Fruit fly (Drosophila melanogaster) whole organism, embryonic: ENCODE measurements around the gene Mis12.

Experiments
- C15 ChIP-seq: fragments of 200-800 bp; sonication (Bioruptor generic); IDR thresholded peaks from 3 replicates; pipeline ENCODE4 v1.3.6; 2022; ENCODE audit warnings: missing biosample characterization, missing genetic modification characterization
- CG10209 ChIP-seq: fragments of 200-800 bp; sonication (Bioruptor generic); optimal IDR thresholded peaks from 3 replicates; lab custom pipeline; 2017; ENCODE audit warnings: missing biosample characterization, mild to moderate bottlenecking, missing genetic modification characterization, missing genetic modification reagents
- CG10366 ChIP-seq: fragments of 200-800 bp; sonication (Bioruptor generic); IDR thresholded peaks from 2 replicates; pipeline ENCODE4 v1.3.6; 2022; ENCODE audit warnings: missing biosample characterization, missing genetic modification characterization
- CG11085 ChIP-seq: fragments of 200-800 bp; sonication (Bioruptor generic); IDR thresholded peaks from 2 replicates; pipeline ENCODE4 v1.3.6; 2022; ENCODE audit warnings: missing biosample characterization, missing genetic modification characterization
- CG12155 ChIP-seq: fragments of 200-800 bp; sonication (Bioruptor generic); optimal IDR thresholded peaks from 3 replicates; lab custom pipeline; 2016; ENCODE audit warnings: missing biosample characterization, missing genetic modification characterization
- CG12299 ChIP-seq: fragments of 200-800 bp; sonication (Bioruptor generic); optimal IDR thresholded peaks from 2 replicates; lab custom pipeline; 2018; ENCODE audit warnings: missing biosample characterization, mild to moderate bottlenecking, missing genetic modification characterization
- CG1529 ChIP-seq: fragments of 200-800 bp; sonication (Bioruptor generic); optimal IDR thresholded peaks from 3 replicates; lab custom pipeline; 2018; ENCODE audit warnings: missing biosample characterization, missing genetic modification characterization
- CG16863 ChIP-seq: fragments of 200-800 bp; sonication (Bioruptor generic); optimal IDR thresholded peaks from 3 replicates; lab custom pipeline; 2016; ENCODE audit warnings: missing biosample characterization, missing genetic modification characterization
- CG17385 ChIP-seq: fragments of 200-800 bp; sonication (Bioruptor generic); optimal IDR thresholded peaks from 3 replicates; lab custom pipeline; 2018; ENCODE audit warnings: missing biosample characterization, mild to moderate bottlenecking, missing genetic modification characterization
- CG1832 ChIP-seq: fragments of 200-800 bp; sonication (Bioruptor generic); optimal IDR thresholded peaks from 2 replicates; lab custom pipeline; 2017; ENCODE audit warnings: missing biosample characterization, mild to moderate bottlenecking, missing genetic modification characterization, inconsistent platforms
- CG2120 ChIP-seq: fragments of 200-800 bp; sonication (Bioruptor generic); optimal IDR thresholded peaks from 3 replicates; lab custom pipeline; 2016; ENCODE audit warnings: missing biosample characterization, missing genetic modification characterization
- CG32532 ChIP-seq: fragments of 200-800 bp; sonication (Bioruptor generic); IDR thresholded peaks from 2 replicates; pipeline ENCODE4 v1.3.6; 2022; ENCODE audit warnings: missing biosample characterization, missing genetic modification characterization
- CG3281 ChIP-seq: fragments of 200-800 bp; sonication (Bioruptor generic); optimal IDR thresholded peaks from 3 replicates; lab custom pipeline; 2017; ENCODE audit warnings: missing biosample characterization, mild to moderate bottlenecking, missing genetic modification characterization
- CG34422 ChIP-seq: fragments of 200-800 bp; sonication (Bioruptor generic); IDR thresholded peaks from 3 replicates; pipeline ENCODE4 v1.3.6; 2022; ENCODE audit warnings: missing biosample characterization, missing genetic modification characterization
- CG3847 ChIP-seq: fragments of 200-800 bp; sonication (Bioruptor generic); IDR thresholded peaks from 2 replicates; pipeline ENCODE4 v1.3.6; 2022; ENCODE audit warnings: missing biosample characterization, missing genetic modification characterization
- CG4730 ChIP-seq: fragments of 200-800 bp; sonication (Bioruptor generic); IDR thresholded peaks from 2 replicates; pipeline ENCODE4 v1.3.6; 2022; ENCODE audit warnings: missing biosample characterization, missing genetic modification characterization
- CG6272 ChIP-seq: fragments of 200-800 bp; sonication (Bioruptor generic); IDR thresholded peaks from 2 replicates; pipeline ENCODE4 v1.3.6; 2022; ENCODE audit warnings: missing biosample characterization, missing genetic modification characterization
- CG6654 ChIP-seq: fragments of 200-800 bp; sonication (Bioruptor generic); optimal IDR thresholded peaks from 2 replicates; lab custom pipeline; 2017; ENCODE audit warnings: missing biosample characterization, mild to moderate bottlenecking, missing genetic modification characterization
- CG6683 ChIP-seq: fragments of 200-800 bp; sonication (Bioruptor generic); optimal IDR thresholded peaks from 2 replicates; lab custom pipeline; 2017; ENCODE audit warnings: missing biosample characterization, mild to moderate bottlenecking, missing genetic modification characterization, missing genetic modification reagents
- CG7963 ChIP-seq: fragments of 200-800 bp; sonication (Bioruptor generic); IDR thresholded peaks from 3 replicates; pipeline ENCODE4 v1.3.6; 2022; ENCODE audit warnings: missing biosample characterization, missing genetic modification characterization; ENCODE audit not compliant: partially characterized antibody
- CG9437 ChIP-seq: fragments of 200-800 bp; sonication (Bioruptor generic); optimal IDR thresholded peaks from 2 replicates; lab custom pipeline; 2018; ENCODE audit warnings: missing biosample characterization, mild to moderate bottlenecking, missing genetic modification characterization
- D19A ChIP-seq: fragments of 200-800 bp; optimal IDR thresholded peaks from 3 replicates; lab custom pipeline; 2019; ENCODE audit warnings: missing biosample characterization, mild to moderate bottlenecking, missing genetic modification characterization, moderate library complexity
- Dbx ChIP-seq: fragments of 200-800 bp; sonication (Bioruptor generic); IDR thresholded peaks from 3 replicates; pipeline ENCODE4 v1.3.6; 2022; ENCODE audit warnings: missing biosample characterization, missing genetic modification characterization
- Dek ChIP-seq: fragments of 200-800 bp; sonication (Bioruptor generic); optimal IDR thresholded peaks from 3 replicates; lab custom pipeline; 2019; ENCODE audit warnings: missing biosample characterization, mild to moderate bottlenecking, missing genetic modification characterization, moderate library complexity
- ERR ChIP-seq: fragments of 200-800 bp; sonication (Bioruptor generic); optimal IDR thresholded peaks from 2 replicates; lab custom pipeline; 2016; ENCODE audit warnings: missing biosample characterization, missing genetic modification characterization
- H15 ChIP-seq: fragments of 200-800 bp; sonication (Bioruptor generic); IDR thresholded peaks from 3 replicates; pipeline ENCODE4 v1.3.6; 2022; ENCODE audit warnings: missing biosample characterization, missing genetic modification characterization
- Hr3 ChIP-seq: fragments of 200-800 bp; sonication (Bioruptor generic); optimal IDR thresholded peaks from 3 replicates; lab custom pipeline; 2016; ENCODE audit warnings: missing biosample characterization, missing genetic modification characterization
- Poxn ChIP-seq: fragments of 200-800 bp; sonication (Bioruptor generic); IDR thresholded peaks from 2 replicates; pipeline ENCODE4 v1.3.6; 2022; ENCODE audit warnings: missing biosample characterization, missing genetic modification characterization
- Sox102F ChIP-seq: fragments of 200-800 bp; sonication (Bioruptor generic); optimal IDR thresholded peaks from 2 replicates; lab custom pipeline; 2018; ENCODE audit warnings: missing biosample characterization, mild to moderate bottlenecking, missing genetic modification characterization, moderate library complexity
- Spps ChIP-seq: fragments of 200-800 bp; sonication (Bioruptor generic); optimal IDR thresholded peaks from 2 replicates; lab custom pipeline; 2018; ENCODE audit warnings: missing biosample characterization, mild to moderate bottlenecking, missing genetic modification characterization
- Sry-δ ChIP-seq: fragments of 200-800 bp; sonication (Bioruptor generic); optimal IDR thresholded peaks from 2 replicates; lab custom pipeline; 2016; ENCODE audit warnings: missing biosample characterization, missing genetic modification characterization
- Xbp1 ChIP-seq: fragments of 200-800 bp; sonication (Bioruptor generic); optimal IDR thresholded peaks from 3 replicates; lab custom pipeline; 2016; ENCODE audit warnings: missing biosample characterization, mild to moderate bottlenecking, missing genetic modification characterization
- chn ChIP-seq: fragments of 200-800 bp; sonication (Bioruptor generic); optimal IDR thresholded peaks from 2 replicates; lab custom pipeline; 2016; ENCODE audit warnings: missing biosample characterization, missing genetic modification characterization
- dan ChIP-seq: fragments of 200-800 bp; sonication (Bioruptor generic); IDR thresholded peaks from 2 replicates; pipeline ENCODE4 v1.3.6; 2022; ENCODE audit warnings: missing biosample characterization, missing genetic modification characterization
- fd102C ChIP-seq: fragments of 200-800 bp; sonication (Bioruptor generic); optimal IDR thresholded peaks from 2 replicates; lab custom pipeline; 2018; ENCODE audit warnings: missing biosample characterization, mild to moderate bottlenecking, missing genetic modification characterization, moderate library complexity
- gem ChIP-seq: fragments of 200-800 bp; sonication (Bioruptor generic); optimal IDR thresholded peaks from 2 replicates; lab custom pipeline; 2019; ENCODE audit warnings: missing biosample characterization, mild to moderate bottlenecking, missing genetic modification characterization, moderate library complexity
- gfzf ChIP-seq: fragments of 200-800 bp; sonication (Bioruptor generic); optimal IDR thresholded peaks from 2 replicates; lab custom pipeline; 2016; ENCODE audit warnings: missing biosample characterization, mild to moderate bottlenecking, missing genetic modification characterization, moderate library complexity
- grn ChIP-seq: fragments of 200-800 bp; sonication (Bioruptor generic); optimal IDR thresholded peaks from 3 replicates; lab custom pipeline; 2017; ENCODE audit warnings: missing biosample characterization, missing genetic modification characterization
- hbn ChIP-seq: fragments of 200-800 bp; sonication (Bioruptor generic); IDR thresholded peaks from 2 replicates; pipeline ENCODE4 v1.3.6; 2022; ENCODE audit warnings: missing biosample characterization, missing genetic modification characterization; ENCODE audit not compliant: partially characterized antibody
- jing ChIP-seq: fragments of 200-800 bp; sonication (Bioruptor generic); optimal IDR thresholded peaks from 2 replicates; lab custom pipeline; 2018; ENCODE audit warnings: missing biosample characterization, mild to moderate bottlenecking, missing genetic modification characterization
- lab ChIP-seq: fragments of 200-800 bp; sonication (Bioruptor generic); optimal IDR thresholded peaks from 3 replicates; lab custom pipeline; 2017; ENCODE audit warnings: missing biosample characterization, missing genetic modification characterization, mild to moderate bottlenecking, moderate library complexity, missing genetic modification reagents
- nau ChIP-seq: fragments of 200-800 bp; sonication (Bioruptor generic); optimal IDR thresholded peaks from 3 replicates; lab custom pipeline; 2017; ENCODE audit warnings: missing biosample characterization, mild to moderate bottlenecking, missing genetic modification characterization, missing genetic modification reagents
- onecut ChIP-seq: fragments of 200-800 bp; sonication (Bioruptor generic); IDR thresholded peaks from 2 replicates; pipeline ENCODE4 v1.3.6; 2022; ENCODE audit warnings: missing biosample characterization, missing genetic modification characterization
- shn ChIP-seq: fragments of 200-800 bp; sonication (Bioruptor generic); optimal IDR thresholded peaks from 3 replicates; lab custom pipeline; 2016; ENCODE audit warnings: missing biosample characterization, missing genetic modification characterization
- sima ChIP-seq: fragments of 200-800 bp; sonication (Bioruptor generic); optimal IDR thresholded peaks from 2 replicates; lab custom pipeline; 2016; ENCODE audit warnings: missing biosample characterization, missing genetic modification characterization
- slbo ChIP-seq: fragments of 200-800 bp; sonication (Bioruptor generic); IDR thresholded peaks from 2 replicates; pipeline ENCODE4 v1.3.6; 2022; ENCODE audit warnings: missing biosample characterization, missing genetic modification characterization
- sqz ChIP-seq: fragments of 200-800 bp; sonication (Bioruptor generic); optimal IDR thresholded peaks from 3 replicates; lab custom pipeline; 2018; ENCODE audit warnings: missing biosample characterization, mild to moderate bottlenecking, missing genetic modification characterization
- tna ChIP-seq: fragments of 200-800 bp; sonication (Bioruptor generic); IDR thresholded peaks from 2 replicates; pipeline ENCODE4 v1.3.6; 2022; ENCODE audit warnings: missing biosample characterization, missing genetic modification characterization; ENCODE audit not compliant: partially characterized antibody
- vfl ChIP-seq: fragments of 200-800 bp; sonication (Bioruptor generic); optimal IDR thresholded peaks from 2 replicates; lab custom pipeline; 2016; ENCODE audit warnings: missing biosample characterization, missing genetic modification characterization
- wdn ChIP-seq: fragments of 200-800 bp; sonication (Bioruptor generic); IDR thresholded peaks from 2 replicates; pipeline ENCODE4 v1.3.6; 2022; ENCODE audit warnings: missing biosample characterization, missing genetic modification characterization
- zen ChIP-seq: fragments of 200-800 bp; sonication (Bioruptor generic); optimal IDR thresholded peaks from 3 replicates; lab custom pipeline; 2018; ENCODE audit warnings: missing biosample characterization, mild to moderate bottlenecking, missing genetic modification characterization, moderate library complexity

Mis12 gene

dm6 chr3L:7008351-7008750 is 39.5 kb upstream of the Mis12 start (continued):
- TF ChIP-seq sima (GFP tag; lab: Kevin White, UChicago): no peak
- peak; percentile 93 for TF ChIP-seq gem (tag; lab: Kevin White, UChicago)
- TF ChIP-seq CG9437: peak; percentile 87
- TF ChIP-seq Dek (tag; lab: Kevin White, UChicago): peak; percentile 65
- peak; percentile 35; the same call in 1 of the 2 replicates for TF ChIP-seq CG11085 (GFP tag; lab: Robert Waterston, UW)
- no peak for TF ChIP-seq gfzf (GFP tag; lab: Kevin White, UChicago)
- TF ChIP-seq hbn (GFP tag; lab: Robert Waterston, UW): no peak
- TF ChIP-seq wdn (GFP tag; lab: Robert Waterston, UW): no peak
- TF ChIP-seq CG4730 (GFP tag; lab: Robert Waterston, UW): peak; percentile 59
- TF ChIP-seq Hr3 (GFP tag; lab: Kevin White, UChicago): peak; percentile 86
- TF ChIP-seq ERR: no peak
- no peak for TF ChIP-seq shn (GFP tag; lab: Kevin White, UChicago)
- no peak for TF ChIP-seq fd102C
- TF ChIP-seq Spps (tag; lab: Kevin White, UChicago): peak; percentile 69
- no peak for TF ChIP-seq dan (GFP tag; lab: Robert Waterston, UW)
- TF ChIP-seq slbo (GFP tag; lab: Robert Waterston, UW): peak; percentile 30
- peak; percentile 63 for TF ChIP-seq onecut
- TF ChIP-seq Sry-δ (GFP tag; lab: Kevin White, UChicago): peak; percentile 17
- peak; percentile 69 for TF ChIP-seq CG6654
- peak; percentile 87 for TF ChIP-seq CG1529 (GFP tag; lab: Kevin White, UChicago)
- peak; percentile 36 for TF ChIP-seq jing (GFP tag; lab: Kevin White, UChicago)
- TF ChIP-seq CG12155: peak; percentile 56
- TF ChIP-seq nau: peak; percentile 67
- TF ChIP-seq zen (tag; lab: Kevin White, UChicago): no peak
- TF ChIP-seq H15 (GFP tag; lab: Robert Waterston, UW): peak; percentile 60; the same call in 1 of the 3 replicates
- TF ChIP-seq CG16863 (GFP tag; lab: Kevin White, UChicago): peak; percentile 51
- TF ChIP-seq CG2120 (GFP tag; lab: Kevin White, UChicago): peak; percentile 66
- TF ChIP-seq CG1832 (GFP tag; lab: Kevin White, UChicago): no peak
- no peak for TF ChIP-seq CG7963 (GFP tag; lab: Robert Waterston, UW)
- TF ChIP-seq CG6272 (GFP tag; lab: Robert Waterston, UW): no peak
- TF ChIP-seq vfl (GFP tag; lab: Kevin White, UChicago): no peak
- TF ChIP-seq Poxn (GFP tag; lab: Robert Waterston, UW): no peak
- peak; percentile 84 for TF ChIP-seq lab (GFP tag; lab: Kevin White, UChicago)
- TF ChIP-seq CG3847 (GFP tag; lab: Robert Waterston, UW): peak; percentile 41; the same call in 1 of the 2 replicates
- TF ChIP-seq CG3281: peak; percentile 83
- peak; percentile 11 for TF ChIP-seq chn (GFP tag; lab: Kevin White, UChicago)
- TF ChIP-seq tna (GFP tag; lab: Robert Waterston, UW): no peak
- peak; percentile 49; the same call in 1 of the 2 replicates for TF ChIP-seq CG32532 (GFP tag; lab: Robert Waterston, UW)
- peak; percentile 98 for TF ChIP-seq D19A
- TF ChIP-seq Xbp1 (GFP tag; lab: Kevin White, UChicago): peak; percentile 80
- no peak for TF ChIP-seq grn (GFP tag; lab: Kevin White, UChicago)
- peak; percentile 70; the same call in 2 of the 3 replicates for TF ChIP-seq CG34422 (GFP tag; lab: Robert Waterston, UW)
- TF ChIP-seq CG10366 (GFP tag; lab: Robert Waterston, UW): peak; percentile 59
- peak; percentile 83 for TF ChIP-seq sqz
- TF ChIP-seq CG17385 (GFP tag; lab: Kevin White, UChicago): peak; percentile 86
- TF ChIP-seq CG10209 (GFP tag; lab: Kevin White, UChicago): peak; percentile 87
- peak; percentile 73 for TF ChIP-seq CG6683
- TF ChIP-seq C15 (GFP tag; lab: Robert Waterston, UW): no peak
- peak; percentile 95 for TF ChIP-seq Sox102F (GFP tag; lab: Kevin White, UChicago)
- TF ChIP-seq Dbx (GFP tag; lab: Robert Waterston, UW): peak; percentile 46; the same call in 1 of the 3 replicates
- peak; percentile 23 for TF ChIP-seq CG12299 (tag; lab: Kevin White, UChicago)
